Fruit fly (Drosophila melanogaster) whole organism: ENCODE results near the gene Hipk.

Source experiments
- CG8478 ChIP-seq: fragments of >200 bp; optimal IDR thresholded peaks from 2 replicates; lab custom pipeline; 2018; ENCODE audit warnings: inconsistent platforms
- EcR ChIP-seq, 2 experiments: fragments of >200 bp; optimal IDR thresholded peaks; 2 replicates each; lab custom pipeline; 2017; ENCODE audit warnings: missing biosample characterization in 2 of 2, missing genetic modification characterization in 2 of 2, missing genetic modification reagents in 2 of 2
- pan ChIP-seq: fragments of >200 bp; optimal IDR thresholded peaks from 2 replicates; lab custom pipeline; 2017
- psq ChIP-seq: fragments of >200 bp; optimal IDR thresholded peaks from 2 replicates; lab custom pipeline; 2017
- usp ChIP-seq: fragments of >200 bp; optimal IDR thresholded peaks from 2 replicates; lab custom pipeline; 2017; ENCODE audit warnings: missing biosample characterization, missing genetic modification characterization, mixed read lengths

- TF ChIP-seq psq (lab: Kevin White, UChicago): no peak
- no peak for TF ChIP-seq EcR (GFP tag; optimal IDR thresholded peaks at IDR 0.05; lab: Kevin White, UChicago)
- TF ChIP-seq pan (lab: Kevin White, UChicago): no peak
- no peak for TF ChIP-seq CG8478
- TF ChIP-seq usp (GFP tag; lab: Kevin White, UChicago): no peak
Observed at dm6 chr3L:626498-627369, 83.9 kb downstream of the Hipk start.
